Worm (Caenorhabditis elegans): ENCODE measurements around the gene grsp-1.

DNA sequence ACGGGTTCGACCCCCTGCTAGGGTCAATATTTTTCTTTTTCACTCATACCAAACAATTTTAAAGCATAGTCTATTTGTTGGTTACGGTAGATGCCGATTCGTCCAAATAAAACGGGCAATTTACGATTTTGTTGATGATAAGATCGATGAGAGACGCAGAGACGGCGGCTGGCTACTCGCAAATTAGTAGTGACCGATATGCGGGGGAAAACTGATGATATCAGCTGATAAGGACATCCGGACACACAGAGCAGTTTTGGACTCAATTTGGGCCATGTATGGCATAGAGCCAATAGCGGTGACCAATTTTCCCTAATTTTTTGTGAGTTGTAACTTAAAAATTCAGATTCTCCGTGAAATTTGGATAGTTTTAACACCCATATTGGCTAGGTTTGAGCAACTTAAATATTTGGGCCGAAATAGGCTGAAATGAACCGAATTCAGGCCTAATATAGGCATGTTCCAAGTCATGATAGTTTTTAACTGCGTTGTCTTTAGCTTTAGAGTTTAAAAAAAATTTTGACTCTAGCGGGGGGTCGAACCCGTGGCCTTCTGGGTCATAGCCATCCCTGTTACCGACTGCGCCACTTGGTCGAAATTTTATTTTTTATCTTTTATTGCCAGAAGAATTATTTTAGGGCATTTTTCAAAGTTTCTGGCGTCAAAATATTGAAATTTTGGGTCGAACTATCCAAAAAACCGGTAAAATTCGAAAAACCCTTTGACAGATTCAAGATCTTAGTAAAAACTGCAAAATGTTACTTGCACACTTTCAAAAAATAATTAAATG, 14.4 kb downstream of the grsp-1 start:
- TF ChIP-seq lin-39 (tag; optimal IDR thresholded peaks at IDR 0.05) (no peak), nhr-23 (tag; optimal IDR thresholded peaks at IDR 0.05) (no peak), ZK546.5 (tag; optimal IDR thresholded peaks at IDR 0.05) (no peak), ceh-16 (tag; optimal IDR thresholded peaks at IDR 0.05) (no peak)

Measured in whole organism, L2 larva.